Worm (Caenorhabditis elegans): ENCODE results near the gene C42D4.19.

DNA sequence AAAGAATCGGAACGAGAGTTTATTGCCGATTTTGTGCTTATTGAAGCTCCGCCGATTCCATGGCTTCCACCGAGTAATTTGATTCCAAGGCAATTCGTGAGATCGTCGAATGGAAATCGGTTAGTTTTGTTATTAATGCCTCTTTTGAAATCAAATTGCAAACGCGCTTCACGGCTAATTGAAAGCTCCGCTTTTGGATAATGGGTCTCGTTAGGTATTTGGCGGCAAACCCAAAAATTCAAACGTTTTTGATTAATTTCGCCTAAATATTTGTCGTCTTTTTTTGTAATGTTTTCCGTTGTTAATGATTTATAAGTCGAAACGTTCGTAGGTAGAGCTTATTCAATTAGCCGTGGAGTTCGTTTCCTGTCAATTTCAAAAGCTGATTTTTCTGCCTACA lies 15.9 kb upstream of the C42D4.19 start:
- TF ChIP-seq unc-62 (GFP tag; optimal IDR thresholded peaks at IDR 0.05) = no peak
- no peak for TF ChIP-seq sma-3 (GFP tag; optimal IDR thresholded peaks at IDR 0.05)
- no peak for TF ChIP-seq ztf-4 (tag; optimal IDR thresholded peaks at IDR 0.05)
- no peak for TF ChIP-seq mbf-1 (tag; optimal IDR thresholded peaks at IDR 0.05)
- no peak for TF ChIP-seq ama-1 (optimal IDR thresholded peaks at IDR 0.05)
- TF ChIP-seq unc-39 (tag; optimal IDR thresholded peaks at IDR 0.05) = no peak
- TF ChIP-seq aly-2 (tag; optimal IDR thresholded peaks at IDR 0.05) = no peak
- TF ChIP-seq nhr-11 (tag; optimal IDR thresholded peaks at IDR 0.05) = no peak
- no peak for TF ChIP-seq snpc-4 (tag; optimal IDR thresholded peaks at IDR 0.05)
- TF ChIP-seq elt-3 (tag; optimal IDR thresholded peaks at IDR 0.05) = no peak
